Worm (Caenorhabditis elegans): ENCODE measurements around the gene H20E11.3.

Gene H20E11.3

DNA sequence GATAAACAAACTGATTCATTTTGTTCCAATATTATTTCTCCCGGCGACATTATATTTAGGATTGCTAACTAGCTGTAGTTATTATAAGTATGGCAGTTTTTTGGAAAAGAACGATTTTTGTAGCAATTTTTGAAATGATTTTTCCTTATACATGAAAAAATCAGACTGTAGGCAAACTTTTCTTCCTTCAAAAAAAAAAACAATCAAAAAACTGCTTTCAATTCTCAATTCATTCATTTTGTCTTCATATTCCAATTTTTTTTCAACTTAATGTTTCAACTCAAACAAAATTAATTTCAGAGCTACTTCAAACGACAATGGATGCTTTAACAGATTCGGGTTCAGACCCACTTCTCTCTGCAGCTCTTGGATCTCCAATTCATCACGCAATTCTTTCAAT is 12.8 kb upstream of the H20E11.3 start, which contains the start of gene ceh-48:
Gene ceh-48 (plus strand): TSS at position 301 of the 400 bp plus-strand sequence.
- TF ChIP-seq blmp-1 (tag; optimal IDR thresholded peaks at IDR 0.05) (no peak), unc-120 (tag; optimal IDR thresholded peaks at IDR 0.05; ENCODE audit: poor library complexity, severe bottlenecking) (no peak), lin-32 (GFP tag; optimal IDR thresholded peaks at IDR 0.05) (no peak), bed-3 (GFP tag; optimal IDR thresholded peaks at IDR 0.05) (no peak), mep-1 (tag; optimal IDR thresholded peaks at IDR 0.05) (no peak), ceh-39 (tag; optimal IDR thresholded peaks at IDR 0.05) (no peak), ces-1 (GFP tag; optimal IDR thresholded peaks at IDR 0.05) (no peak)

DNA sequence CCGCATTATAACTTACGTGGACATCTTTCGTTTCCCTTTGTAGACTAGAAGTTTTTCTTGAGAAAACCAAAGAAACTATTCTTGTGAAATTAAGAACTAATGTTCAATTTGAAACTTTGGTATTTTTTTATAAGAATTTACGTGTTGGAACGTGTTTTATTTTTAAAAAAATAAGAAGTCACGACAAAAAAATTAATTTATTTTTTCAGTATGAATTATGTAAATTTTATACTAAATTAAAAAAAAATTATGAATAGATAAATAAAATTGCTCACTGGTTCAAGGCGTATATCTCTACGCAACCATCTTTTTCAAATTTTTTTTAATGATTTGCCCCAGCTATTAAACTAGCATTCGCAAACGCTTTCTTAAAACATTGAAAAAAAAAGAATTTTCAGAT is 7.1 kb upstream of the H20E11.3 start, which contains the start of gene C17H12.5:
Gene C17H12.5 (minus strand): TSS at position 101 of the 400 bp plus-strand sequence.
- TF ChIP-seq snpc-4 (tag; optimal IDR thresholded peaks at IDR 0.05) (no peak), ceh-39 (tag; optimal IDR thresholded peaks at IDR 0.05) (no peak), M03D4.4 (tag; optimal IDR thresholded peaks at IDR 0.05) (no peak), cnd-1 (tag; optimal IDR thresholded peaks at IDR 0.05) (no peak), lin-32 (GFP tag; optimal IDR thresholded peaks at IDR 0.05) (no peak), elt-3 (tag; optimal IDR thresholded peaks at IDR 0.05) (no peak), ztf-11 (tag; optimal IDR thresholded peaks at IDR 0.05) (no peak), nhr-76 (tag; optimal IDR thresholded peaks at IDR 0.05) (no peak), ceh-43 (GFP tag; optimal IDR thresholded peaks at IDR 0.05) (no peak), mep-1 (tag; optimal IDR thresholded peaks at IDR 0.05) (no peak), nhr-28 (tag; optimal IDR thresholded peaks at IDR 0.05) (no peak)

- TF ChIP-seq elt-1 (tag; optimal IDR thresholded peaks at IDR 0.05; ENCODE audit: borderline replicate concordance, insufficient read depth) (no peak), nhr-28 (tag; optimal IDR thresholded peaks at IDR 0.05) (no peak), mls-2 (tag; optimal IDR thresholded peaks at IDR 0.05) (no peak)
Observed at ce11 chrIV:6818369-6818768, 6.2 kb upstream of the H20E11.3 start, which contains the start of gene C17H12.8. C17H12.8 (plus strand) TSS chrIV:6818703.

- TF ChIP-seq pha-4 (tag; optimal IDR thresholded peaks at IDR 0.05) (no peak), mab-5 (tag; optimal IDR thresholded peaks at IDR 0.05) (no peak), lin-13 (tag; optimal IDR thresholded peaks at IDR 0.05) (no peak), sem-2 (GFP tag; optimal IDR thresholded peaks at IDR 0.05) (no peak), blmp-1 (tag; optimal IDR thresholded peaks at IDR 0.05) (no peak), zip-8 (tag; optimal IDR thresholded peaks at IDR 0.05) (no peak), lin-32 (GFP tag; optimal IDR thresholded peaks at IDR 0.05) (no peak), cnd-1 (tag; optimal IDR thresholded peaks at IDR 0.05) (no peak), drap-1 (GFP tag; optimal IDR thresholded peaks at IDR 0.05) (no peak), elt-1 (tag; optimal IDR thresholded peaks at IDR 0.05; ENCODE audit: borderline replicate concordance, insufficient read depth) (no peak), unc-39 (tag; optimal IDR thresholded peaks at IDR 0.05) (no peak), tbx-8 (GFP tag; optimal IDR thresholded peaks at IDR 0.05) (no peak), sptf-1 (tag; optimal IDR thresholded peaks at IDR 0.05) (no peak), elt-3 (tag; optimal IDR thresholded peaks at IDR 0.05) (no peak), hlh-1 (tag; optimal IDR thresholded peaks at IDR 0.05) (no peak), nhr-12 (tag; optimal IDR thresholded peaks at IDR 0.05) (no peak), ztf-11 (tag; optimal IDR thresholded peaks at IDR 0.05) (no peak), flh-1 (GFP tag; optimal IDR thresholded peaks at IDR 0.05) (no peak)
Observed at ce11 chrIV:6821709-6822108, 2.9 kb upstream of the H20E11.3 start.

ce11 chrIV:6822406-6822805 is 2.2 kb upstream of the H20E11.3 start, which contains the start of gene C17H12.6:
C17H12.6 (minus strand) TSS chrIV:6822506.
- no peak for TF ChIP-seq sptf-1 (tag; optimal IDR thresholded peaks at IDR 0.05)
- no peak for TF ChIP-seq lin-32 (GFP tag; optimal IDR thresholded peaks at IDR 0.05)
- TF ChIP-seq pha-4 (tag; optimal IDR thresholded peaks at IDR 0.05), result no peak
- TF ChIP-seq mls-2 (tag; optimal IDR thresholded peaks at IDR 0.05), result no peak
- no peak for TF ChIP-seq ceh-43 (GFP tag; optimal IDR thresholded peaks at IDR 0.05)
- TF ChIP-seq nhr-76 (tag; optimal IDR thresholded peaks at IDR 0.05), result no peak
- TF ChIP-seq unc-39 (tag; optimal IDR thresholded peaks at IDR 0.05), result no peak
- TF ChIP-seq zip-8 (tag; optimal IDR thresholded peaks at IDR 0.05), result no peak
- no peak for TF ChIP-seq elt-1 (tag; optimal IDR thresholded peaks at IDR 0.05; ENCODE audit: borderline replicate concordance, insufficient read depth)
- TF ChIP-seq blmp-1 (tag; optimal IDR thresholded peaks at IDR 0.05), result no peak
- no peak for TF ChIP-seq ztf-11 (tag; optimal IDR thresholded peaks at IDR 0.05)
- no peak for TF ChIP-seq mab-5 (tag; optimal IDR thresholded peaks at IDR 0.05)
- no peak for TF ChIP-seq lsy-2 (tag; optimal IDR thresholded peaks at IDR 0.05)
- TF ChIP-seq ces-1 (GFP tag; optimal IDR thresholded peaks at IDR 0.05), result no peak
- no peak for TF ChIP-seq nhr-237 (tag; optimal IDR thresholded peaks at IDR 0.05)
- TF ChIP-seq nhr-12 (tag; optimal IDR thresholded peaks at IDR 0.05), result no peak
- no peak for TF ChIP-seq mep-1 (tag; optimal IDR thresholded peaks at IDR 0.05)
- TF ChIP-seq drap-1 (GFP tag; optimal IDR thresholded peaks at IDR 0.05), result no peak
- TF ChIP-seq ham-2 (GFP tag; optimal IDR thresholded peaks at IDR 0.05), result no peak
- no peak for TF ChIP-seq unc-120 (tag; optimal IDR thresholded peaks at IDR 0.05; ENCODE audit: poor library complexity, severe bottlenecking)

Measured in whole organism, mixed stage, embryonic.